Worm (Caenorhabditis elegans): ENCODE measurements around the gene sec-5.

DNA sequence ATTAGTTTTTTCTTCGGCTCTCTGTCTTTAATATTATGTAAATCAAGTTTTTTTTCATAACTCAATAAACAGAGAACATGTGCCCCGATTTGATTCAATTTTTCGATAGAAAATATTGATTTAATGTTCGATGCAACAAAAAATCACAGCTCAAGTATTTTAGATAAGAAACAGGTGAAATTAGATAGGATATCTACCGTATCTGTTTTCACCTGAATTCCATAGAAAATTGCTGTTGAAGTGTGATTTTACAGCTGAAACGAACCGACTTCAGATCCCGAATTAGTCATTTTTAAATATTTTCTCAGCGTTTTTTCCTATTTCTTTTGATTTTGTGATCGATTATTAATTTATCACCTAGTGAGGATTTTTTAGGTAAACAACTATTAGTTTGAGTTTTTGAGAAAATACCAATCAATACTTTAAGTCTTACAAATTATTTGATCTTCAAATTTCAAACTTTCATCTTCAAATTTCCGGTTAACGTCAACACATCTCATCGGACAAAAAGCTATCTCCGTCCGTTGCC lies 37.7 kb downstream of the sec-5 start, which contains the start of gene Y9C2UA.1:
- no peak for TF ChIP-seq ztf-29 (GFP tag; IDR thresholded peaks at IDR 0.05)
- no peak for TF ChIP-seq T22C8.4 (GFP tag; IDR thresholded peaks at IDR 0.05)
